Fruit fly (Drosophila melanogaster) whole organism, embryonic: ENCODE data around the gene CG10467.
A peak's percentile ranks its signal among the peaks of the same experiment; 100 is the strongest.

Experiments used
- Abd-B ChIP-seq: fragments of 200-800 bp; sonication (Bioruptor generic); optimal IDR thresholded peaks from 2 replicates; lab custom pipeline; 2018; ENCODE audit warnings: missing biosample characterization, mild to moderate bottlenecking, missing genetic modification characterization, moderate library complexity
- Atf3 ChIP-seq: fragments of 200-800 bp; sonication (Bioruptor generic); optimal IDR thresholded peaks from 3 replicates; lab custom pipeline; 2016; ENCODE audit warnings: missing biosample characterization, missing genetic modification characterization
- CG14014 ChIP-seq: fragments of 200-800 bp; sonication (Bioruptor generic); IDR thresholded peaks from 2 replicates; pipeline ENCODE4 v1.3.6; 2022; ENCODE audit warnings: missing biosample characterization, missing genetic modification characterization
- CG14965 ChIP-seq: fragments of 200-800 bp; sonication (Bioruptor generic); optimal IDR thresholded peaks from 2 replicates; lab custom pipeline; 2016; ENCODE audit warnings: missing biosample characterization, missing genetic modification characterization, borderline replicate concordance
- CG1647 ChIP-seq: fragments of 200-800 bp; sonication (Bioruptor generic); optimal IDR thresholded peaks from 3 replicates; lab custom pipeline; 2016; ENCODE audit warnings: missing biosample characterization, missing genetic modification characterization
- CG18011 ChIP-seq: fragments of 200-800 bp; sonication (Bioruptor generic); optimal IDR thresholded peaks from 2 replicates; lab custom pipeline; 2017; ENCODE audit warnings: missing biosample characterization, missing genetic modification characterization, mild to moderate bottlenecking, moderate library complexity, missing genotype
- CG18619 ChIP-seq: fragments of 200-800 bp; sonication (Bioruptor generic); optimal IDR thresholded peaks from 3 replicates; lab custom pipeline; 2017; ENCODE audit warnings: missing biosample characterization, mild to moderate bottlenecking, missing genetic modification characterization
- CG2712 ChIP-seq: fragments of 200-800 bp; optimal IDR thresholded peaks from 3 replicates; lab custom pipeline; 2019; ENCODE audit warnings: missing biosample characterization, mild to moderate bottlenecking, missing genetic modification characterization, moderate library complexity
- CG30403 ChIP-seq: fragments of 200-800 bp; sonication (Bioruptor generic); optimal IDR thresholded peaks from 3 replicates; lab custom pipeline; 2016; ENCODE audit warnings: missing biosample characterization, missing genetic modification characterization
- CG34224 ChIP-seq: fragments of 200-800 bp; sonication (Bioruptor generic); IDR thresholded peaks from 3 replicates; pipeline ENCODE4 v1.3.6; 2022; ENCODE audit warnings: missing biosample characterization, missing genetic modification characterization; ENCODE audit not compliant: partially characterized antibody
- CG42726 ChIP-seq: fragments of 200-800 bp; sonication (Bioruptor generic); IDR thresholded peaks from 2 replicates; pipeline ENCODE4 v1.3.6; 2022; ENCODE audit warnings: missing biosample characterization, missing genetic modification characterization; ENCODE audit not compliant: partially characterized antibody
- CG4854 ChIP-seq: fragments of 200-800 bp; sonication (Bioruptor generic); optimal IDR thresholded peaks from 2 replicates; lab custom pipeline; 2016; ENCODE audit warnings: missing biosample characterization, missing genetic modification characterization, inconsistent platforms
- CG5245 ChIP-seq: fragments of 200-800 bp; sonication (Bioruptor generic); optimal IDR thresholded peaks from 3 replicates; lab custom pipeline; 2016; ENCODE audit warnings: missing biosample characterization, missing genetic modification characterization
- CG9797 ChIP-seq: fragments of 200-800 bp; sonication (Bioruptor generic); optimal IDR thresholded peaks from 3 replicates; lab custom pipeline; 2018; ENCODE audit warnings: missing biosample characterization, mild to moderate bottlenecking, missing genetic modification characterization
- Dp ChIP-seq: fragments of 200-800 bp; sonication (Bioruptor generic); optimal IDR thresholded peaks from 2 replicates; lab custom pipeline; 2018; ENCODE audit warnings: missing biosample characterization, mild to moderate bottlenecking, missing genetic modification characterization, moderate library complexity
- Fer1 ChIP-seq: fragments of 200-800 bp; sonication (Bioruptor generic); optimal IDR thresholded peaks from 2 replicates; lab custom pipeline; 2017; ENCODE audit warnings: missing biosample characterization, mild to moderate bottlenecking, missing genetic modification characterization
- Hmr ChIP-seq: fragments of 200-800 bp; sonication (Bioruptor generic); optimal IDR thresholded peaks from 3 replicates; lab custom pipeline; 2017; ENCODE audit warnings: mild to moderate bottlenecking, missing biosample characterization, missing genetic modification reagents, missing genetic modification characterization
- Hmx ChIP-seq: fragments of 200-800 bp; sonication (Bioruptor generic); optimal IDR thresholded peaks from 2 replicates; lab custom pipeline; 2016; ENCODE audit warnings: missing biosample characterization, missing genetic modification characterization
- MTF-1 ChIP-seq: fragments of 200-800 bp; sonication (Bioruptor generic); optimal IDR thresholded peaks from 2 replicates; lab custom pipeline; 2018; ENCODE audit warnings: missing biosample characterization, mild to moderate bottlenecking, missing genetic modification characterization, borderline replicate concordance
- Max ChIP-seq: fragments of 200-800 bp; sonication (Bioruptor generic); optimal IDR thresholded peaks from 2 replicates; lab custom pipeline; 2016; ENCODE audit warnings: missing biosample characterization, mild to moderate bottlenecking, missing genetic modification characterization
- Meics ChIP-seq: fragments of 200-800 bp; sonication (Bioruptor generic); optimal IDR thresholded peaks from 2 replicates; lab custom pipeline; 2017; ENCODE audit warnings: missing biosample characterization, mild to moderate bottlenecking, missing genetic modification characterization
- NFAT ChIP-seq: fragments of 200-800 bp; sonication (Bioruptor generic); IDR thresholded peaks from 2 replicates; pipeline ENCODE4 v1.3.6; 2022; ENCODE audit warnings: missing biosample characterization, missing genetic modification characterization
- NK7.1 ChIP-seq: fragments of 200-800 bp; sonication (Bioruptor generic); optimal IDR thresholded peaks from 3 replicates; lab custom pipeline; 2016; ENCODE audit warnings: missing biosample characterization, missing genetic modification characterization
- PHDP ChIP-seq: fragments of 200-800 bp; sonication (Bioruptor generic); optimal IDR thresholded peaks from 3 replicates; lab custom pipeline; 2018; ENCODE audit warnings: missing biosample characterization, mild to moderate bottlenecking, missing genetic modification characterization, moderate library complexity
- Ravus ChIP-seq: fragments of 200-800 bp; sonication (Bioruptor generic); IDR thresholded peaks from 2 replicates; pipeline ENCODE4 v1.3.6; 2022; ENCODE audit warnings: missing biosample characterization, missing genetic modification characterization
- Rfx ChIP-seq: fragments of 200-800 bp; sonication (Bioruptor generic); IDR thresholded peaks from 2 replicates; pipeline ENCODE4 v1.3.6; 2022; ENCODE audit warnings: missing biosample characterization, missing genetic modification characterization
- Sox100B ChIP-seq: fragments of 200-800 bp; sonication (Bioruptor generic); optimal IDR thresholded peaks from 3 replicates; lab custom pipeline; 2018; ENCODE audit warnings: missing biosample characterization, mild to moderate bottlenecking, missing genetic modification characterization
- abd-A ChIP-seq: fragments of 200-800 bp; sonication (Bioruptor generic); optimal IDR thresholded peaks from 3 replicates; lab custom pipeline; 2019; ENCODE audit warnings: missing biosample characterization, mild to moderate bottlenecking, missing genetic modification characterization, moderate library complexity
- ase ChIP-seq: fragments of 200-800 bp; sonication (Bioruptor generic); IDR thresholded peaks from 3 replicates; pipeline ENCODE4 v1.3.6; 2022; ENCODE audit warnings: missing biosample characterization, missing genetic modification characterization
- br ChIP-seq: fragments of >200 bp; optimal IDR thresholded peaks from 2 replicates; lab custom pipeline; 2017
- cato ChIP-seq: fragments of 200-800 bp; sonication (Bioruptor generic); optimal IDR thresholded peaks from 2 replicates; lab custom pipeline; 2016; ENCODE audit warnings: missing biosample characterization, missing genetic modification characterization, borderline replicate concordance
- chinmo ChIP-seq: fragments of 200-800 bp; sonication (Bioruptor generic); IDR thresholded peaks from 4 replicates; pipeline ENCODE4 v1.3.6; 2022; ENCODE audit warnings: missing biosample characterization, missing genetic modification characterization; ENCODE audit not compliant: partially characterized antibody
- corto ChIP-seq: fragments of 200-800 bp; sonication (Bioruptor generic); optimal IDR thresholded peaks from 2 replicates; lab custom pipeline; 2016; ENCODE audit warnings: missing biosample characterization, mild to moderate bottlenecking, missing genetic modification characterization, moderate library complexity
- dpn ChIP-seq, 2 experiments: fragments of 200-800 bp; sonication (Bioruptor generic); optimal IDR thresholded peaks; 3 replicates each; lab custom pipeline; 2016; ENCODE audit warnings: missing biosample characterization in 2 of 2, missing genetic modification characterization in 2 of 2
- ewg ChIP-seq: fragments of 200-800 bp; sonication (Bioruptor generic); optimal IDR thresholded peaks from 3 replicates; lab custom pipeline; 2017; ENCODE audit warnings: mild to moderate bottlenecking, missing biosample characterization, missing genetic modification reagents, missing genetic modification characterization
- her ChIP-seq: fragments of 200-800 bp; sonication (Bioruptor generic); optimal IDR thresholded peaks from 2 replicates; lab custom pipeline; 2016; ENCODE audit warnings: missing biosample characterization, missing genetic modification characterization
- lilli ChIP-seq: fragments of 200-800 bp; sonication (Bioruptor generic); optimal IDR thresholded peaks from 3 replicates; lab custom pipeline; 2016; ENCODE audit warnings: missing biosample characterization, missing genetic modification characterization
- rib ChIP-seq: fragments of 200-800 bp; sonication (Bioruptor generic); IDR thresholded peaks from 2 replicates; pipeline ENCODE4 v1.3.6; 2022; ENCODE audit warnings: missing biosample characterization, missing genetic modification characterization
- sd ChIP-seq: fragments of 200-800 bp; sonication (Bioruptor generic); optimal IDR thresholded peaks from 3 replicates; lab custom pipeline; 2018; ENCODE audit warnings: missing biosample characterization, mild to moderate bottlenecking, missing genetic modification characterization, moderate library complexity
- sens-2 ChIP-seq: fragments of 200-800 bp; sonication (Bioruptor generic); IDR thresholded peaks from 2 replicates; pipeline ENCODE4 v1.3.6; 2022; ENCODE audit warnings: missing biosample characterization, missing genetic modification characterization
- sima ChIP-seq: fragments of 200-800 bp; sonication (Bioruptor generic); optimal IDR thresholded peaks from 2 replicates; lab custom pipeline; 2016; ENCODE audit warnings: missing biosample characterization, missing genetic modification characterization
- tap ChIP-seq: fragments of 200-800 bp; optimal IDR thresholded peaks from 3 replicates; lab custom pipeline; 2019; ENCODE audit warnings: missing biosample characterization, mild to moderate bottlenecking, missing genetic modification characterization, moderate library complexity
- tna ChIP-seq: fragments of 200-800 bp; sonication (Bioruptor generic); IDR thresholded peaks from 2 replicates; pipeline ENCODE4 v1.3.6; 2022; ENCODE audit warnings: missing biosample characterization, missing genetic modification characterization; ENCODE audit not compliant: partially characterized antibody
- unpg ChIP-seq: fragments of 200-800 bp; sonication (Bioruptor generic); optimal IDR thresholded peaks from 3 replicates; lab custom pipeline; 2018; ENCODE audit warnings: missing biosample characterization, mild to moderate bottlenecking, missing genetic modification characterization, moderate library complexity
- vvl ChIP-seq: fragments of 200-800 bp; sonication (Bioruptor generic); IDR thresholded peaks from 2 replicates; pipeline ENCODE4 v1.3.6; 2022; ENCODE audit warnings: missing biosample characterization, missing genetic modification characterization
- wor ChIP-seq: fragments of 200-800 bp; sonication (Bioruptor generic); IDR thresholded peaks from 2 replicates; pipeline ENCODE4 v1.3.6; 2022; ENCODE audit warnings: missing biosample characterization, missing genetic modification characterization

Gene CG10467

dm6 chr3L:6139924-6140574 is 45.5 kb upstream of the CG10467 start, which contains the start of gene Cpr65Av (continued):
- no peak for TF ChIP-seq CG5245 (GFP tag; lab: Kevin White, UChicago)
- no peak for TF ChIP-seq Rfx
- peak; percentile 42 for TF ChIP-seq tap (tag; lab: Kevin White, UChicago)
- no peak for TF ChIP-seq Abd-B (GFP tag; lab: Kevin White, UChicago)
- no peak for TF ChIP-seq CG4854 (GFP tag; lab: Kevin White, UChicago)
- no peak for TF ChIP-seq wor
- peak; percentile 54 for TF ChIP-seq PHDP (tag; lab: Kevin White, UChicago)
- no peak for TF ChIP-seq sens-2 (GFP tag; lab: Robert Waterston, UW)
- peak; percentile 6 for TF ChIP-seq Atf3 (GFP tag; lab: Kevin White, UChicago)
- no peak for TF ChIP-seq CG9797 (GFP tag; lab: Kevin White, UChicago)
- TF ChIP-seq NFAT (GFP tag; lab: Robert Waterston, UW): no peak
- TF ChIP-seq CG34224 (GFP tag; lab: Robert Waterston, UW): no peak
- TF ChIP-seq Max (GFP tag; lab: Kevin White, UChicago): no peak
- no peak for TF ChIP-seq br (lab: Kevin White, UChicago)
- no peak for TF ChIP-seq corto (GFP tag; lab: Kevin White, UChicago)
- TF ChIP-seq dpn (GFP tag; optimal IDR thresholded peaks at IDR 0.05; lab: Kevin White, UChicago): no peak

DNA sequence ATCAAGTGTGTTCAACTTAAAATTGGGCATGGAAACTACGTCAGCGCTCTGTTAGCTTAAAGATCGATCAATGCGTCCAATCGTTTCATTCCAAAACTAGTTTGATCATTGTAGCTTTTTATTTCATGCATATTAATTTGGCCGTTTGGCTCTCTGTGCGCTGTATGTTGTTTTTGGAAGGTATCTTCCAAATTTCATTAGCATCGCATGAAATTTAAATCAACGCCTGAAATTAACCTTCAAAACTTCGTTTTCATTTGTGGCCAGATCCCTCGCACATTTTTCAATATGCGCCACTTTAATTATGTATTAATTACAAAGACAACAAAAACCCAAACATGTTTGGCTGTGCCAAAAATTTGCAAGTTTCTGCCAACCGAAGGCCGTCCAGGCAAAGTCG is 44.0 kb upstream of the CG10467 start:
- no peak for TF ChIP-seq CG18619
- no peak for TF ChIP-seq Dp (GFP tag; lab: Kevin White, UChicago)
- TF ChIP-seq Hmx (GFP tag; lab: Kevin White, UChicago): no peak
- TF ChIP-seq ase (GFP tag; lab: Robert Waterston, UW): no peak
- peak; percentile 51; the same call in 1 of the 2 replicates for TF ChIP-seq rib (GFP tag; lab: Robert Waterston, UW)
- peak; percentile 79; the same call in 3 of the 4 replicates for TF ChIP-seq chinmo
- no peak for TF ChIP-seq her (GFP tag; lab: Kevin White, UChicago)
- TF ChIP-seq Meics (GFP tag; lab: Kevin White, UChicago): no peak
- no peak for TF ChIP-seq CG1647
- no peak for TF ChIP-seq CG18011 (GFP tag; lab: Kevin White, UChicago)
- peak; percentile 51 for TF ChIP-seq sd (tag; lab: Kevin White, UChicago)
- no peak for TF ChIP-seq lilli
- TF ChIP-seq ewg (GFP tag; lab: Kevin White, UChicago): no peak
- TF ChIP-seq CG30403 (GFP tag; lab: Kevin White, UChicago): no peak
- TF ChIP-seq Ravus (GFP tag; lab: Robert Waterston, UW): no peak
- no peak for TF ChIP-seq CG14965 (GFP tag; lab: Kevin White, UChicago)
- TF ChIP-seq vvl: peak; percentile 76
- TF ChIP-seq CG2712 (tag; lab: Kevin White, UChicago): no peak
- no peak for TF ChIP-seq MTF-1 (GFP tag; lab: Kevin White, UChicago)
- TF ChIP-seq Hmr (GFP tag; lab: Kevin White, UChicago): no peak
- no peak for TF ChIP-seq Sox100B (GFP tag; lab: Kevin White, UChicago)
- no peak for TF ChIP-seq cato (GFP tag; lab: Kevin White, UChicago)
- TF ChIP-seq CG14014 (GFP tag; lab: Robert Waterston, UW): no peak
- no peak for TF ChIP-seq sima (GFP tag; lab: Kevin White, UChicago)
- no peak for TF ChIP-seq Fer1 (GFP tag; lab: Kevin White, UChicago)
- TF ChIP-seq CG42726 (GFP tag; lab: Robert Waterston, UW): no peak
- peak; percentile 62 for TF ChIP-seq abd-A
- TF ChIP-seq tna (GFP tag; lab: Robert Waterston, UW): no peak
- no peak for TF ChIP-seq NK7.1
- TF ChIP-seq dpn (GFP tag; optimal IDR thresholded peaks at IDR 0.05; lab: Kevin White, UChicago): no peak
- TF ChIP-seq unpg (GFP tag; lab: Kevin White, UChicago): no peak
